Fruit fly (Drosophila melanogaster) whole organism, pupa: ENCODE data around the gene CG43074.

ENCODE experiments used
- CG10348 ChIP-seq: fragments of 200-800 bp; sonication (Bioruptor generic); IDR thresholded peaks from 2 replicates; pipeline ENCODE4 v1.3.6; 2022; ENCODE audit warnings: missing biosample characterization, missing genetic modification characterization
- CG13204 ChIP-seq: fragments of 200-800 bp; sonication (Bioruptor generic); optimal IDR thresholded peaks from 2 replicates; lab custom pipeline; 2018; ENCODE audit warnings: missing biosample characterization, mild to moderate bottlenecking, missing genetic modification characterization, moderate library complexity
- CG14655 ChIP-seq: fragments of 200-800 bp; sonication (Bioruptor generic); optimal IDR thresholded peaks from 3 replicates; lab custom pipeline; 2017; ENCODE audit warnings: mild to moderate bottlenecking, missing biosample characterization, missing genetic modification reagents, missing genetic modification characterization
- CG17806 ChIP-seq: fragments of 200-800 bp; sonication (Bioruptor generic); optimal IDR thresholded peaks from 2 replicates; lab custom pipeline; 2018; ENCODE audit warnings: missing biosample characterization, mild to moderate bottlenecking, missing genetic modification characterization, moderate library complexity
- CG32121 ChIP-seq: fragments of 200-800 bp; sonication (Bioruptor generic); IDR thresholded peaks from 2 replicates; pipeline ENCODE4 v1.3.6; 2022; ENCODE audit warnings: missing biosample characterization, missing genetic modification characterization
- CG34367 ChIP-seq: fragments of 200-800 bp; sonication (Bioruptor generic); optimal IDR thresholded peaks from 2 replicates; lab custom pipeline; 2018; ENCODE audit warnings: missing biosample characterization, mild to moderate bottlenecking, missing genetic modification characterization
- CG4496 ChIP-seq: fragments of 200-800 bp; sonication (Bioruptor generic); IDR thresholded peaks from 3 replicates; pipeline ENCODE4 v1.3.6; 2022; ENCODE audit warnings: missing biosample characterization, missing genetic modification characterization
- CG9948 ChIP-seq: fragments of 200-800 bp; sonication (Bioruptor generic); optimal IDR thresholded peaks from 2 replicates; lab custom pipeline; 2018; ENCODE audit warnings: missing biosample characterization, mild to moderate bottlenecking, missing genetic modification characterization, moderate library complexity
- D1 ChIP-seq: fragments of 200-800 bp; sonication (Bioruptor generic); optimal IDR thresholded peaks from 2 replicates; lab custom pipeline; 2018; ENCODE audit warnings: missing biosample characterization, mild to moderate bottlenecking, missing genetic modification characterization, moderate library complexity
- Pif1A ChIP-seq: fragments of 200-800 bp; sonication (Bioruptor generic); optimal IDR thresholded peaks from 3 replicates; lab custom pipeline; 2016; ENCODE audit warnings: missing biosample characterization, missing genetic modification characterization
- Pif1B ChIP-seq: fragments of 200-800 bp; sonication (Bioruptor generic); optimal IDR thresholded peaks from 3 replicates; lab custom pipeline; 2016; ENCODE audit warnings: missing biosample characterization, missing genetic modification characterization
- Snoo ChIP-seq: fragments of 200-800 bp; sonication (Bioruptor generic); optimal IDR thresholded peaks from 3 replicates; lab custom pipeline; 2017; ENCODE audit warnings: missing biosample characterization, mild to moderate bottlenecking, missing genetic modification characterization, inconsistent platforms
- fd96Ca ChIP-seq: fragments of 200-800 bp; sonication (Bioruptor generic); IDR thresholded peaks from 3 replicates; pipeline ENCODE4 v1.3.6; 2022; ENCODE audit warnings: missing biosample characterization, missing genetic modification characterization
- gl ChIP-seq: fragments of 200-800 bp; sonication (Bioruptor generic); optimal IDR thresholded peaks from 2 replicates; lab custom pipeline; 2018; ENCODE audit warnings: missing biosample characterization, mild to moderate bottlenecking, missing genetic modification characterization

dm6 chr3L:3479551-3479950, 4.9 kb downstream of the CG43074 start:
- no peak for TF ChIP-seq CG9948
- TF ChIP-seq Snoo (tag; lab: Kevin White, UChicago) = no peak
- TF ChIP-seq fd96Ca (GFP tag; lab: Robert Waterston, UW) = no peak
- no peak for TF ChIP-seq gl (tag; lab: Kevin White, UChicago)
- TF ChIP-seq CG10348 (GFP tag; lab: Robert Waterston, UW) = no peak
- TF ChIP-seq D1 = no peak
- no peak for TF ChIP-seq CG4496 (GFP tag; lab: Robert Waterston, UW)
- TF ChIP-seq CG13204 (GFP tag; lab: Kevin White, UChicago) = no peak
- peak; percentile 11 for TF ChIP-seq CG14655 (GFP tag; lab: Kevin White, UChicago)
- TF ChIP-seq Pif1A (GFP tag; lab: Kevin White, UChicago) = no peak
- TF ChIP-seq CG17806 = no peak
- no peak for TF ChIP-seq CG34367
- no peak for TF ChIP-seq CG32121 (GFP tag; lab: Robert Waterston, UW)
- TF ChIP-seq Pif1B (GFP tag; lab: Kevin White, UChicago) = no peak
